Worm (Caenorhabditis elegans) whole organism, mixed stage, embryonic: ENCODE results near the gene E02H4.2.

ENCODE experiments used
- M03D4.4 ChIP-seq: sonication (generic microtip); optimal IDR thresholded peaks from 2 replicates; lab custom pipeline; 2017; ENCODE audit warnings: mild to moderate bottlenecking, missing genetic modification characterization, missing compliant biosample characterization
- bed-3 ChIP-seq: fragments of 200-800 bp; sonication (Bioruptor generic); optimal IDR thresholded peaks from 3 replicates; lab custom pipeline; 2018; ENCODE audit warnings: mild to moderate bottlenecking, missing genetic modification characterization, moderate library complexity, missing compliant biosample characterization
- blmp-1 ChIP-seq: fragments of 150-350 bp; optimal IDR thresholded peaks from 2 replicates; lab custom pipeline; 2014; ENCODE audit warnings: missing biosample characterization, missing genetic modification characterization
- ceh-39 ChIP-seq: fragments of 150-350 bp; optimal IDR thresholded peaks from 2 replicates; lab custom pipeline; 2014; ENCODE audit warnings: missing biosample characterization, missing genetic modification characterization
- ceh-43 ChIP-seq: fragments of 200-800 bp; sonication (Bioruptor generic); optimal IDR thresholded peaks from 2 replicates; lab custom pipeline; 2018; ENCODE audit warnings: mild to moderate bottlenecking, missing genetic modification characterization, moderate library complexity, missing compliant biosample characterization
- ceh-83 ChIP-seq: fragments of 200-800 bp; sonication (Bioruptor generic); optimal IDR thresholded peaks from 2 replicates; lab custom pipeline; 2018; ENCODE audit warnings: mild to moderate bottlenecking, missing genetic modification characterization, missing compliant biosample characterization
- cnd-1 ChIP-seq: fragments of 200-800 bp; sonication (Bioruptor generic); optimal IDR thresholded peaks from 2 replicates; lab custom pipeline; 2018; ENCODE audit warnings: mild to moderate bottlenecking, missing genetic modification characterization, missing compliant biosample characterization
- elt-1 ChIP-seq: sonication (generic microtip); optimal IDR thresholded peaks from 2 replicates; lab custom pipeline; 2017; ENCODE audit warnings: missing genetic modification characterization, mild to moderate bottlenecking, missing compliant biosample characterization, antibody characterized with exemption, moderate library complexity, borderline replicate concordance; ENCODE audit not compliant: insufficient read depth
- elt-3 ChIP-seq: fragments of 150-350 bp; optimal IDR thresholded peaks from 2 replicates; lab custom pipeline; 2014; ENCODE audit warnings: missing biosample characterization, missing genetic modification characterization
- flh-1 ChIP-seq: fragments of 200-800 bp; sonication (Bioruptor generic); optimal IDR thresholded peaks from 2 replicates; lab custom pipeline; 2018; ENCODE audit warnings: mild to moderate bottlenecking, missing genetic modification characterization, moderate library complexity, missing compliant biosample characterization
- ham-2 ChIP-seq: fragments of 200-800 bp; sonication (Bioruptor generic); optimal IDR thresholded peaks from 2 replicates; lab custom pipeline; 2018; ENCODE audit warnings: mild to moderate bottlenecking, missing genetic modification characterization, missing compliant biosample characterization
- hlh-1 ChIP-seq: fragments of 150-350 bp; optimal IDR thresholded peaks from 2 replicates; lab custom pipeline; 2014; ENCODE audit warnings: missing biosample characterization, missing genetic modification reagents, missing genetic modification characterization
- lin-32 ChIP-seq: fragments of 200-800 bp; sonication (Bioruptor generic); optimal IDR thresholded peaks from 2 replicates; lab custom pipeline; 2018; ENCODE audit warnings: mild to moderate bottlenecking, missing genetic modification characterization, missing compliant biosample characterization
- lsy-2 ChIP-seq: fragments of 150-350 bp; optimal IDR thresholded peaks from 2 replicates; lab custom pipeline; 2014; ENCODE audit warnings: missing biosample characterization, missing genetic modification characterization
- mab-5 ChIP-seq: fragments of 150-350 bp; optimal IDR thresholded peaks from 2 replicates; lab custom pipeline; 2014; ENCODE audit warnings: missing biosample characterization, missing genetic modification characterization
- mep-1 ChIP-seq: fragments of 150-350 bp; optimal IDR thresholded peaks from 2 replicates; lab custom pipeline; 2017; ENCODE audit warnings: missing biosample characterization, missing genetic modification reagents, missing genetic modification characterization, inconsistent platforms
- mls-2 ChIP-seq: sonication (generic microtip); optimal IDR thresholded peaks from 2 replicates; lab custom pipeline; 2016; ENCODE audit warnings: mild to moderate bottlenecking, missing genetic modification characterization, moderate library complexity, missing compliant biosample characterization
- nhr-12 ChIP-seq: fragments of 150-350 bp; optimal IDR thresholded peaks from 2 replicates; lab custom pipeline; 2014; ENCODE audit warnings: missing biosample characterization, missing genetic modification characterization
- nhr-2 ChIP-seq: fragments of 150-350 bp; optimal IDR thresholded peaks from 2 replicates; lab custom pipeline; 2014; ENCODE audit warnings: missing biosample characterization, missing genetic modification characterization
- nhr-237 ChIP-seq: fragments of 150-350 bp; optimal IDR thresholded peaks from 2 replicates; lab custom pipeline; 2014; ENCODE audit warnings: missing biosample characterization, missing genetic modification characterization
- nhr-28 ChIP-seq: fragments of 150-350 bp; optimal IDR thresholded peaks from 2 replicates; lab custom pipeline; 2014; ENCODE audit warnings: missing biosample characterization, missing genetic modification characterization
- nhr-76 ChIP-seq: sonication (generic microtip); optimal IDR thresholded peaks from 2 replicates; lab custom pipeline; 2017; ENCODE audit warnings: missing biosample characterization, missing genetic modification characterization
- sem-2 ChIP-seq: fragments of 200-800 bp; sonication (Bioruptor generic); optimal IDR thresholded peaks from 2 replicates; lab custom pipeline; 2018; ENCODE audit warnings: mild to moderate bottlenecking, missing genetic modification characterization, missing compliant biosample characterization
- snpc-4 ChIP-seq: fragments of 150-350 bp; optimal IDR thresholded peaks from 2 replicates; lab custom pipeline; 2014; ENCODE audit warnings: missing biosample characterization, missing genetic modification characterization
- sptf-1 ChIP-seq: sonication (generic microtip); optimal IDR thresholded peaks from 2 replicates; lab custom pipeline; 2017; ENCODE audit warnings: mild to moderate bottlenecking, missing genetic modification characterization, moderate library complexity, missing compliant biosample characterization
- tbx-8 ChIP-seq: fragments of 200-800 bp; sonication (Bioruptor generic); optimal IDR thresholded peaks from 2 replicates; lab custom pipeline; 2018; ENCODE audit warnings: mild to moderate bottlenecking, missing genetic modification characterization, moderate library complexity, missing compliant biosample characterization
- unc-120 ChIP-seq: sonication (generic microtip); optimal IDR thresholded peaks from 2 replicates; lab custom pipeline; 2017; ENCODE audit warnings: missing genetic modification characterization, missing compliant biosample characterization; ENCODE audit not compliant: poor library complexity, severe bottlenecking
- unc-39 ChIP-seq: fragments of 150-350 bp; optimal IDR thresholded peaks from 2 replicates; lab custom pipeline; 2014; ENCODE audit warnings: missing biosample characterization, missing genetic modification characterization
- unc-62 ChIP-seq: fragments of 150-350 bp; optimal IDR thresholded peaks from 2 replicates; lab custom pipeline; 2014; ENCODE audit warnings: missing biosample characterization, missing genetic modification reagents, missing genetic modification characterization
- zip-8 ChIP-seq: fragments of 150-350 bp; optimal IDR thresholded peaks from 2 replicates; lab custom pipeline; 2014; ENCODE audit warnings: missing biosample characterization, missing genetic modification characterization
- ztf-11 ChIP-seq: fragments of 150-350 bp; optimal IDR thresholded peaks from 2 replicates; lab custom pipeline; 2014; ENCODE audit warnings: missing biosample characterization, missing genetic modification characterization

The E02H4.2 gene

DNA sequence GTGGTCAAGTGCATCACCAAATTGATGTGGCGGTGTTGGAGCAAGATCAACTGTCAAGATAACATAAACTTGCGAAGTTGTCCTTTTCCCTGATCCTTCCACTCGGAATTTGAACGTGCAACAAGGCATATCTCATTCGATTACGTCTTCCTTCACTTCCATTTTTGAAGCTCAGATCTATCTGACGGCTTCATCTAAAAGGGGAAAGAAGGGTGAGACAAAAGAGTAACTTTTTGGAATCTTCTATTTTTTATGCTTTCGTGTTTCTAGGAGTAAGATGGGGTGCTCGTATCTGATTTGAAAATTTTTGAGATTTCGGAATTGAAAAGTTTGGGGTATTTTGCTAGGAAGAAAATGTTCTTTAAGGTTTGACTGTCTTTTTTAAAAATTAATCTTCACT is 14.3 kb downstream of the E02H4.2 start:
- TF ChIP-seq unc-120 (tag; lab: Kevin White, UChicago) (no peak), tbx-8 (GFP tag; lab: Kevin White, UChicago) (no peak), cnd-1 (tag; lab: Kevin White, UChicago) (no peak), nhr-12 (tag; lab: Kevin White, UChicago) (no peak), ztf-11 (tag; lab: Kevin White, UChicago) (no peak), sem-2 (GFP tag; lab: Kevin White, UChicago) (no peak), unc-62 (GFP tag; lab: Kevin White, UChicago) (no peak), M03D4.4 (tag; lab: Kevin White, UChicago) (no peak), ceh-83 (no peak), nhr-237 (tag; lab: Kevin White, UChicago) (no peak), nhr-76 (tag; lab: Kevin White, UChicago) (no peak), elt-3 (tag; lab: Kevin White, UChicago) (no peak), zip-8 (tag; lab: Kevin White, UChicago) (no peak), nhr-2 (tag; lab: Kevin White, UChicago) (no peak), elt-1 (tag; lab: Kevin White, UChicago) (no peak), nhr-28 (tag; lab: Kevin White, UChicago) (no peak)

DNA sequence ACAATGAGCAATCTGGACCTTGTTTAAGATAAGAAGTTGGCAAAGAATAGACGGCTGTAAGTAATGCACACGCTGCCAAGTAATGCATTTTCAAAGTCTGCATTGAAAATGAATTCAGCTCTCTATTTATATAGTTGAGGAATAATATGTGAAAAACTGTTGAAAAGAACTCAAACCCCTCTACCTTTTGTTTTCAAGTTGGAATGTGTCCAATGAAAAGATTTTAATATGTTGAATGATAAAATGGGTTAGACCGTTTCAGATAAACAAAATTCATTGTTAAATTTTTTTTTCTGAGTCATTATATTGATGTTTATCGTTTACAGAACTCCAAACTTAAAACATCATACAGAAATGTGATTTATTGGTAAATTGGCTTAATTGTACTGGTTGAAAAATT is 18.0 kb downstream of the E02H4.2 start, which contains the start of gene E02H4.8:
E02H4.8 (minus strand) TSS at position 101 of the 400 bp plus-strand sequence.
- TF ChIP-seq tbx-8 (GFP tag; lab: Kevin White, UChicago): no peak
- no peak for TF ChIP-seq nhr-237 (tag; lab: Kevin White, UChicago)
- TF ChIP-seq unc-62 (GFP tag; lab: Kevin White, UChicago): no peak
- TF ChIP-seq mab-5 (tag; lab: Kevin White, UChicago): no peak

DNA sequence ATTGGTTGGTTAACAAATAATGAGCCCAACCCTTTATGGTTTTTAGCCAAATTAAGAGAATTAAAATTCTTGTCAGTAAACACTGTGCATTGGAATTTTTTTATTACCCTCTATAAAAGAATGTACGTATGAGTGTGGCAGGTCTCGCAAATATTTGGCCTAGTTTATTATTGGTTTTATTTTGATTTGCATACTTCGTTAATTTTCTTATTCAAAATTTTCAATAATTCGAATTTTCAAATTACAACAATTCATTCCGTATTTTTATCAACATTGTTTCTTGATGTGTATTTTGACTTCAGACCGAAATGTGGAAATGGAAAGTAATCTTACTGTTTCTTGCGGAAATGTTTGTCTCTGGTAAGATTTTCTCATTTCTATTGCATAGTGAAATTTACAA is 23.8 kb downstream of the E02H4.2 start, which contains the start of gene E02H4.4:
E02H4.4 (plus strand) TSS at position 301 of the 400 bp plus-strand sequence.
- no peak for TF ChIP-seq mls-2 (tag; lab: Kevin White, UChicago)
- no peak for TF ChIP-seq ztf-11 (tag; lab: Kevin White, UChicago)
- TF ChIP-seq sptf-1 (tag; lab: Kevin White, UChicago): no peak
- no peak for TF ChIP-seq nhr-237 (tag; lab: Kevin White, UChicago)
- no peak for TF ChIP-seq ham-2
- TF ChIP-seq bed-3 (GFP tag; lab: Kevin White, UChicago): no peak
- no peak for TF ChIP-seq ceh-39 (tag; lab: Kevin White, UChicago)
- TF ChIP-seq cnd-1 (tag; lab: Kevin White, UChicago): no peak
- no peak for TF ChIP-seq hlh-1 (tag; lab: Kevin White, UChicago)

DNA sequence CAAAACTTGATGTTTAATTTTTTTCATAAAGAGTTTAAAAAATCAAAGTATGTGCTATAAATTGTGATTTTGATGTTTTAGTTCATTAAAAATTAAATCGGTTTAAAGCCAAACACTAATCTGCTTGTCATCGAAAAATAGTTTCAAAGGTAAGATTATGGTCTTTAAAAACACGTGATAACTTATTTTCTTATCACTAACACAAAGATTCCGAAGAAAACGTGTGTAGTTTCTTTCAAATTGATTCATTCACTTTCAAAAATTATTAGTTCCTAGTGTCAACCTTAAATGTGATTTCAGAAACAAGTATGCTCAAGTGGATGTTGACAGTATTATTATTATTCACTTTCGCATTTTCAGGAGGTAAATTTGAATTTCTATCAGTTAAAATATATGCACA is 25.5 kb downstream of the E02H4.2 start, which contains the start of gene E02H4.7:
E02H4.7 (plus strand) TSS at position 301 of the 400 bp plus-strand sequence.
- TF ChIP-seq tbx-8 (GFP tag; lab: Kevin White, UChicago) (no peak), ceh-39 (tag; lab: Kevin White, UChicago) (no peak), snpc-4 (no peak), blmp-1 (tag; lab: Kevin White, UChicago) (no peak), hlh-1 (tag; lab: Kevin White, UChicago) (no peak), ceh-83 (no peak), unc-62 (GFP tag; lab: Kevin White, UChicago) (no peak), lsy-2 (tag; lab: Kevin White, UChicago) (no peak), nhr-2 (tag; lab: Kevin White, UChicago) (no peak), nhr-12 (tag; lab: Kevin White, UChicago) (no peak), mep-1 (no peak), lin-32 (GFP tag; lab: Kevin White, UChicago) (no peak), mls-2 (tag; lab: Kevin White, UChicago) (no peak), flh-1 (GFP tag; lab: Kevin White, UChicago) (no peak), unc-120 (tag; lab: Kevin White, UChicago) (no peak)

DNA sequence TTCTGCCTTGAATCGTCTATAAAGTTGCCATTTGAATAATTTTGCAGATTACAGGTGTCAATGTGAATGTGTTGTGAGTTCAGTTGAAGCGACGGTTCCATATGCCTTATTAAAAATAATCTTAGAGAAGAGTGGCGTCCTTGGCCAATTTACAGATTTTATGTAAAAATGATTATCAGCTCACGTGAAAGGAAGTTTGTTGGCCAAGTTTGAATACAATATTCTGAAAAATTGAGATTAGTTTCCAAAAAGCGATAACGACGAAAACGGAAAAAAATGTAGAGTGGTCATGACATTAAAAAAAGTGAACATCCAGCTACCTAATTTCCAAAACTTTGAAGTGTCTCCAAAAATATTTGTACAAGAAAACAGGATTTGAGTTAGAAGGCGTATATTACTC is 26.4 kb downstream of the E02H4.2 start, which contains the start of gene E02H4.5:
E02H4.5 (minus strand) TSS at position 101 of the 400 bp plus-strand sequence.
- no peak for TF ChIP-seq unc-39 (tag; lab: Kevin White, UChicago)
- no peak for TF ChIP-seq ham-2
- TF ChIP-seq ceh-43 (GFP tag; lab: Kevin White, UChicago): no peak
- TF ChIP-seq M03D4.4 (tag; lab: Kevin White, UChicago): no peak
- TF ChIP-seq nhr-12 (tag; lab: Kevin White, UChicago): no peak
- no peak for TF ChIP-seq ztf-11 (tag; lab: Kevin White, UChicago)
